Fruit fly (Drosophila melanogaster) whole organism, prepupa: ENCODE measurements around the gene CG31798.
A peak's percentile ranks its signal among the peaks of the same experiment; 100 is the strongest.

ENCODE experiments used
- CG10631 ChIP-seq: fragments of 200-800 bp; sonication (Bioruptor generic); optimal IDR thresholded peaks from 2 replicates; lab custom pipeline; 2016; ENCODE audit warnings: missing biosample characterization, missing genetic modification characterization
- CG10669 ChIP-seq: fragments of 200-800 bp; sonication (Bioruptor generic); optimal IDR thresholded peaks from 3 replicates; lab custom pipeline; 2018; ENCODE audit warnings: missing biosample characterization, mild to moderate bottlenecking, missing genetic modification characterization, moderate library complexity
- CG11294 ChIP-seq: fragments of 200-800 bp; sonication (Bioruptor generic); IDR thresholded peaks from 2 replicates; pipeline ENCODE4 v1.3.6; 2022; ENCODE audit warnings: missing biosample characterization, missing genetic modification characterization
- CG11762 ChIP-seq: fragments of 200-800 bp; sonication (Bioruptor generic); optimal IDR thresholded peaks from 3 replicates; lab custom pipeline; 2016; ENCODE audit warnings: missing biosample characterization, missing genetic modification characterization; ENCODE audit not compliant: insufficient read depth
- CG1621 ChIP-seq: fragments of 200-800 bp; sonication (Bioruptor generic); optimal IDR thresholded peaks from 3 replicates; lab custom pipeline; 2018; ENCODE audit warnings: missing biosample characterization, mild to moderate bottlenecking, missing genetic modification characterization
- CG3032 ChIP-seq: fragments of 200-800 bp; optimal IDR thresholded peaks from 2 replicates; lab custom pipeline; 2019; ENCODE audit warnings: missing biosample characterization, mild to moderate bottlenecking, missing genetic modification characterization, moderate library complexity
- CG31627 ChIP-seq: fragments of 200-800 bp; sonication (Bioruptor generic); optimal IDR thresholded peaks from 3 replicates; lab custom pipeline; 2016; ENCODE audit warnings: missing biosample characterization, missing genetic modification characterization
- CG32006 ChIP-seq: fragments of 200-800 bp; sonication (Bioruptor generic); optimal IDR thresholded peaks from 3 replicates; lab custom pipeline; 2017; ENCODE audit warnings: missing biosample characterization, mild to moderate bottlenecking, missing genetic modification characterization
- CG3919 ChIP-seq: fragments of 200-800 bp; sonication (Bioruptor generic); optimal IDR thresholded peaks from 3 replicates; lab custom pipeline; 2016; ENCODE audit warnings: missing biosample characterization, missing genetic modification characterization
- CG4318 ChIP-seq: fragments of 200-800 bp; sonication (Bioruptor generic); optimal IDR thresholded peaks from 3 replicates; lab custom pipeline; 2017; ENCODE audit warnings: missing biosample characterization, mild to moderate bottlenecking, missing genetic modification characterization
- CG6163 ChIP-seq: fragments of 200-800 bp; sonication (Bioruptor generic); IDR thresholded peaks from 3 replicates; pipeline ENCODE4 v1.3.6; 2022; ENCODE audit warnings: missing biosample characterization, missing genetic modification characterization
- CG6276 ChIP-seq: fragments of 200-800 bp; sonication (Bioruptor generic); optimal IDR thresholded peaks from 2 replicates; lab custom pipeline; 2017; ENCODE audit warnings: missing biosample characterization, mild to moderate bottlenecking, missing genetic modification characterization
- CG6792 ChIP-seq: fragments of 200-800 bp; sonication (Bioruptor generic); optimal IDR thresholded peaks from 3 replicates; lab custom pipeline; 2016; ENCODE audit warnings: missing biosample characterization, missing genetic modification characterization
- CG6808 ChIP-seq: fragments of 200-800 bp; sonication (Bioruptor generic); optimal IDR thresholded peaks from 3 replicates; lab custom pipeline; 2017; ENCODE audit warnings: missing biosample characterization, missing genetic modification characterization, mild to moderate bottlenecking, moderate library complexity, missing genetic modification reagents
- CG6854 ChIP-seq: fragments of 200-800 bp; sonication (Bioruptor generic); optimal IDR thresholded peaks from 2 replicates; lab custom pipeline; 2017; ENCODE audit warnings: missing biosample characterization, mild to moderate bottlenecking, missing genetic modification characterization
- CG7368 ChIP-seq: fragments of 200-800 bp; sonication (Bioruptor generic); optimal IDR thresholded peaks from 3 replicates; lab custom pipeline; 2016; ENCODE audit warnings: missing biosample characterization, missing genetic modification characterization
- CG8119 ChIP-seq: fragments of 200-800 bp; sonication (Bioruptor generic); IDR thresholded peaks from 3 replicates; pipeline ENCODE4 v1.3.6; 2022; ENCODE audit warnings: missing biosample characterization, missing genetic modification characterization
- CG8319 ChIP-seq: fragments of 200-800 bp; sonication (Bioruptor generic); optimal IDR thresholded peaks from 3 replicates; lab custom pipeline; 2016; ENCODE audit warnings: missing biosample characterization, missing genetic modification characterization
- CG8632 ChIP-seq: fragments of 200-800 bp; sonication (Bioruptor generic); optimal IDR thresholded peaks from 3 replicates; lab custom pipeline; 2016; ENCODE audit warnings: missing biosample characterization, missing genetic modification characterization
- CG9139 ChIP-seq: fragments of 200-800 bp; sonication (Bioruptor generic); optimal IDR thresholded peaks from 3 replicates; lab custom pipeline; 2017; ENCODE audit warnings: missing biosample characterization, mild to moderate bottlenecking, missing genetic modification characterization
- Eip75B ChIP-seq: fragments of 200-800 bp; sonication (Bioruptor generic); optimal IDR thresholded peaks from 3 replicates; lab custom pipeline; 2016; ENCODE audit warnings: missing biosample characterization, missing genetic modification characterization
- Gug ChIP-seq: fragments of 200-800 bp; sonication (Bioruptor generic); IDR thresholded peaks from 2 replicates; pipeline ENCODE4 v1.3.6; 2022; ENCODE audit warnings: missing biosample characterization, missing genetic modification characterization
- Hr39 ChIP-seq: fragments of 200-800 bp; sonication (Bioruptor generic); optimal IDR thresholded peaks from 2 replicates; lab custom pipeline; 2016; ENCODE audit warnings: missing biosample characterization, missing genetic modification characterization
- Hr4 ChIP-seq: fragments of 200-800 bp; sonication (Bioruptor generic); optimal IDR thresholded peaks from 3 replicates; lab custom pipeline; 2016; ENCODE audit warnings: missing biosample characterization, missing genetic modification characterization
- OdsH ChIP-seq: fragments of 200-800 bp; sonication (Bioruptor generic); optimal IDR thresholded peaks from 3 replicates; lab custom pipeline; 2016; ENCODE audit warnings: missing biosample characterization, missing genetic modification characterization
- Smox ChIP-seq: fragments of 200-800 bp; sonication (Bioruptor generic); optimal IDR thresholded peaks from 3 replicates; lab custom pipeline; 2016; ENCODE audit warnings: missing biosample characterization, missing genetic modification characterization
- Sox102F ChIP-seq: fragments of 200-800 bp; sonication (Bioruptor generic); optimal IDR thresholded peaks from 2 replicates; lab custom pipeline; 2016; ENCODE audit warnings: missing biosample characterization, mild to moderate bottlenecking, missing genetic modification characterization
- Sox14 ChIP-seq: fragments of 200-800 bp; sonication (Bioruptor generic); optimal IDR thresholded peaks from 3 replicates; lab custom pipeline; 2016; ENCODE audit warnings: missing biosample characterization, missing genetic modification characterization
- Sox15 ChIP-seq: fragments of 200-800 bp; sonication (Bioruptor generic); optimal IDR thresholded peaks from 3 replicates; lab custom pipeline; 2016; ENCODE audit warnings: missing biosample characterization, missing genetic modification characterization
- achi ChIP-seq: fragments of 200-800 bp; sonication (Bioruptor generic); optimal IDR thresholded peaks from 3 replicates; lab custom pipeline; 2016; ENCODE audit warnings: missing biosample characterization, missing genetic modification characterization
- dac ChIP-seq: fragments of 200-800 bp; sonication (Bioruptor generic); optimal IDR thresholded peaks from 2 replicates; lab custom pipeline; 2017; ENCODE audit warnings: missing biosample characterization, mild to moderate bottlenecking, missing genetic modification characterization
- dsx ChIP-seq: fragments of 200-800 bp; optimal IDR thresholded peaks from 3 replicates; lab custom pipeline; 2019; ENCODE audit warnings: missing biosample characterization, mild to moderate bottlenecking, missing genetic modification characterization, moderate library complexity; ENCODE audit not compliant: poor library complexity, severe bottlenecking
- eg ChIP-seq: fragments of 200-800 bp; sonication (Bioruptor generic); IDR thresholded peaks from 3 replicates; pipeline ENCODE4 v1.3.6; 2022; ENCODE audit warnings: missing biosample characterization, missing genetic modification characterization
- esn ChIP-seq: fragments of 200-800 bp; sonication (Bioruptor generic); optimal IDR thresholded peaks from 2 replicates; lab custom pipeline; 2016; ENCODE audit warnings: missing biosample characterization, mild to moderate bottlenecking, missing genetic modification characterization, moderate library complexity
- fd59A ChIP-seq: fragments of 200-800 bp; sonication (Bioruptor generic); optimal IDR thresholded peaks from 2 replicates; lab custom pipeline; 2017; ENCODE audit warnings: missing biosample characterization, mild to moderate bottlenecking, missing genetic modification characterization, missing genetic modification reagents
- fkh ChIP-seq: fragments of 200-800 bp; sonication (Bioruptor generic); optimal IDR thresholded peaks from 3 replicates; lab custom pipeline; 2017; ENCODE audit warnings: missing biosample characterization, mild to moderate bottlenecking, missing genetic modification characterization, moderate library complexity
- lz ChIP-seq: fragments of 200-800 bp; sonication (Bioruptor generic); optimal IDR thresholded peaks from 3 replicates; lab custom pipeline; 2016; ENCODE audit warnings: missing biosample characterization, missing genetic modification characterization
- net ChIP-seq: fragments of 200-800 bp; sonication (Bioruptor generic); optimal IDR thresholded peaks from 3 replicates; lab custom pipeline; 2016; ENCODE audit warnings: missing biosample characterization, missing genetic modification characterization
- pdm3 ChIP-seq: fragments of 200-800 bp; sonication (Bioruptor generic); optimal IDR thresholded peaks from 3 replicates; lab custom pipeline; 2016; ENCODE audit warnings: missing biosample characterization, missing genetic modification characterization
- salr ChIP-seq, 2 experiments: fragments of 200-800 bp; sonication (Bioruptor generic); optimal IDR thresholded peaks; 3 replicates each; lab custom pipeline; 2016 to 2018; ENCODE audit warnings: missing biosample characterization in 2 of 2, missing genetic modification characterization in 2 of 2, mild to moderate bottlenecking in 1 of 2
- spab ChIP-seq: fragments of 200-800 bp; sonication (Bioruptor generic); optimal IDR thresholded peaks from 2 replicates; lab custom pipeline; 2017; ENCODE audit warnings: missing biosample characterization, mild to moderate bottlenecking, missing genetic modification characterization, missing genetic modification reagents
- ss ChIP-seq, 2 experiments: fragments of 200-800 bp; sonication (Bioruptor generic); optimal IDR thresholded peaks; 2 replicates in 1 of 2; 3 replicates in 1 of 2; lab custom pipeline; 2017 to 2018; ENCODE audit warnings: mild to moderate bottlenecking in 2 of 2, missing biosample characterization in 2 of 2, missing genetic modification characterization in 2 of 2, moderate library complexity in 1 of 2
- svp ChIP-seq: fragments of 200-800 bp; sonication (Bioruptor generic); peaks from one replicate; lab custom pipeline; 2016; ENCODE audit warnings: missing biosample characterization, missing genetic modification characterization
- topi ChIP-seq: fragments of 200-800 bp; sonication (Bioruptor generic); optimal IDR thresholded peaks from 3 replicates; lab custom pipeline; 2016; ENCODE audit warnings: missing biosample characterization, missing genetic modification characterization

Gene CG31798

DNA sequence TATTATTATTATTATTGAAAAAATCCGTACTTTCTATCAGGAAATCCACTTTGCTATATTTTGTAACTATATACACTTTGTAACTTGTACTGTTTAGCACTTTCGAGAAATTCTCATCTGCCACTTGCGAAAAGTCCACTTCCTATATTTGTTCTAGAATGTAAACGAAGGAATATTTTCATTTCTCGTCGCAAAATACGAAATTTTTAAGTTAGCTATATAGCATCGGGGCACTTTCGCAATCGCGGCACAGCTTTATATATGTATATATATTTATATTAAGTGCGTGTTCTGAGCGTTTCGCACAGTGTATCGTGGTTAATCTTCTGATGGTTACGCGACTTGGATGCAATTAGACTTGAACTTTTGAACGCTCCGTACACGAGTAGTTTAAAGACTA is 47.8 kb downstream of the CG31798 start, which contains the start of gene RanGAP (continued):
- 0 out of 3 replicates have a peak, but pooled peaks have one; percentile 39 for TF ChIP-seq eg (GFP tag; lab: Robert Waterston, UW)
- no peak for TF ChIP-seq CG9139 (GFP tag; lab: Kevin White, UChicago)
- no peak for TF ChIP-seq Sox102F (GFP tag; lab: Kevin White, UChicago)
- no peak for TF ChIP-seq pdm3
- no peak for TF ChIP-seq CG8119 (GFP tag; lab: Robert Waterston, UW)
- peak; percentile 18 for TF ChIP-seq net (GFP tag; lab: Kevin White, UChicago)
- peak; percentile 60 for TF ChIP-seq CG6276 (GFP tag; lab: Kevin White, UChicago)
- no peak for TF ChIP-seq CG7368 (GFP tag; lab: Kevin White, UChicago)
- no peak for TF ChIP-seq Smox (GFP tag; lab: Kevin White, UChicago)
- no peak for TF ChIP-seq CG8319 (GFP tag; lab: Kevin White, UChicago)
- TF ChIP-seq CG3919 (GFP tag; lab: Kevin White, UChicago), result no peak
- no peak for TF ChIP-seq Eip75B
- TF ChIP-seq dac (GFP tag; lab: Kevin White, UChicago), result no peak
- no peak for TF ChIP-seq lz (GFP tag; lab: Kevin White, UChicago)
- TF ChIP-seq achi (GFP tag; lab: Kevin White, UChicago), result no peak
- no peak for TF ChIP-seq topi (GFP tag; lab: Kevin White, UChicago)
- TF ChIP-seq CG8632 (GFP tag; lab: Kevin White, UChicago), result no peak
- peak; percentile 27; the same call in 1 of the 2 replicates for TF ChIP-seq CG11294 (GFP tag; lab: Robert Waterston, UW)
- TF ChIP-seq spab (GFP tag; lab: Kevin White, UChicago), result no peak
- no peak for TF ChIP-seq ss (GFP tag; optimal IDR thresholded peaks at IDR 0.05; lab: Kevin White, UChicago)

DNA sequence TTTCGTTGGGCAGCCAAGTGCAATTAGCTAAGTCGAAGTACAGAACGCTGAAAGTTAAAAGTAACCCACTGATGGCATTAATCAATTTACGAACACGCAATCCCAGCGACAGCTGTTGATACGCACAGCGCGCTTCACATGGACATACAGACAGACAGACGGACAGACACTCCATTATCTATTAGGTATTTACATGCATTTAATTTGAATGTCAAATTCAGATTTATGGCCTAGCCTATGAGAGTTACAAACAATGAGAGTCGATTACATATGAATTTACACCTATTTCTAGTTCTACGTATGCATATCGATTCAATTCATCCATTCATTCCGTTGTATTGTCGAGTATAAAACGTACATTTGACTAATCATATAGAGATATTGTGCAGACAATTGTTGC is 48.7 kb downstream of the CG31798 start, which contains the start of gene CG10237:
CG10237 (minus strand) TSS at position 101 of the 400 bp plus-strand sequence.
- no peak for TF ChIP-seq CG8119 (GFP tag; lab: Robert Waterston, UW)
- TF ChIP-seq, all 60 proteins: peak for 0

DNA sequence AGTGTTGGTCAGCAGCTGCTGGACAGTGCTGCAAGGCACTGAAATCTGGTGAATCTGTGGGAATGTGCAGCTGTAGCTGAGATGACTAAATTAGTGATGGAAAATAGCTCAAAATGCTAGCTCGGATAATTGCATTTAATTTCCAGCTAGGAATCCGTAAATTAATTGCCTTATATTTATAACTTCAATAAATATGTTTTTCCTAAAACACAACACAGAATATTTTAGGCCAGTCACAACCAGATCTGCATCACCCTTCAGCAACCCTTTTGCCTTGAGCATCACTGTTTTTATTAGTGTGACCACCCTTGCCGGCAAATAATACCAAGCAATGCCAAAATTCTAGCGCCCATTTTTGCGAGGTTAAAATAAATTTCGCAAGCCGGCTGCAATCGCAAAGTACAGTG is 50.8 kb downstream of the CG31798 start, which contains the start of gene Hs2st:
Hs2st (minus strand) TSS at position 17 of the 407 bp plus-strand sequence.
- no peak for TF ChIP-seq fkh (GFP tag; lab: Kevin White, UChicago)
- TF ChIP-seq CG6854 (GFP tag; lab: Kevin White, UChicago), result peak; percentile 46
- peak; percentile 86 for TF ChIP-seq eg (GFP tag; lab: Robert Waterston, UW)
- peak; percentile 89 for TF ChIP-seq Gug (GFP tag; lab: Robert Waterston, UW)
- TF ChIP-seq dsx (GFP tag; lab: Kevin White, UChicago), result peak; percentile 75
- TF ChIP-seq CG4318 (GFP tag; lab: Kevin White, UChicago), result peak; percentile 81
- TF ChIP-seq CG8119 (GFP tag; lab: Robert Waterston, UW), result peak; percentile 77; the same call in 2 of the 3 replicates
- peak; percentile 96 for TF ChIP-seq lz (GFP tag; lab: Kevin White, UChicago)
- peak; percentile 93 for TF ChIP-seq Sox14 (GFP tag; lab: Kevin White, UChicago)
- TF ChIP-seq CG32006 (GFP tag; lab: Kevin White, UChicago), result peak; percentile 90
- TF ChIP-seq topi (GFP tag; lab: Kevin White, UChicago), result peak; percentile 94
- TF ChIP-seq ss (GFP tag; optimal IDR thresholded peaks at IDR 0.05; lab: Kevin White, UChicago), result peak; percentile 67 to 84
- peak; percentile 91 for TF ChIP-seq CG6792 (GFP tag; lab: Kevin White, UChicago)
- TF ChIP-seq net (GFP tag; lab: Kevin White, UChicago), result peak; percentile 81
- TF ChIP-seq CG1621, result peak; percentile 77
- TF ChIP-seq esn (GFP tag; lab: Kevin White, UChicago), result peak; percentile 95
- TF ChIP-seq Smox (GFP tag; lab: Kevin White, UChicago), result peak; percentile 92
- peak; percentile 81 for TF ChIP-seq fd59A (GFP tag; lab: Kevin White, UChicago)
- peak; percentile 93 for TF ChIP-seq Eip75B
- peak; percentile 96 for TF ChIP-seq Sox15 (GFP tag; lab: Kevin White, UChicago)
- TF ChIP-seq CG10631 (GFP tag; lab: Kevin White, UChicago), result peak; percentile 95
- TF ChIP-seq CG9139 (GFP tag; lab: Kevin White, UChicago), result no peak
- TF ChIP-seq Hr4 (GFP tag; lab: Kevin White, UChicago), result peak; percentile 95
- peak; percentile 97 for TF ChIP-seq Hr39 (GFP tag; lab: Kevin White, UChicago)
- peak; percentile 89 for TF ChIP-seq CG8319 (GFP tag; lab: Kevin White, UChicago)
- peak; percentile 81 for TF ChIP-seq CG10669
- peak; percentile 95 for TF ChIP-seq pdm3
- TF ChIP-seq dac (GFP tag; lab: Kevin White, UChicago), result peak; percentile 84
- TF ChIP-seq svp, result peak; percentile 98
- peak; percentile 98 for TF ChIP-seq CG31627
- peak; percentile 77 to 81 for TF ChIP-seq salr (GFP tag; optimal IDR thresholded peaks at IDR 0.05; lab: Kevin White, UChicago)
- TF ChIP-seq CG6163 (GFP tag; lab: Robert Waterston, UW), result peak; percentile 88
- TF ChIP-seq CG6808 (GFP tag; lab: Kevin White, UChicago), result peak; percentile 81
- TF ChIP-seq achi (GFP tag; lab: Kevin White, UChicago), result peak; percentile 92
- TF ChIP-seq OdsH (GFP tag; lab: Kevin White, UChicago), result peak; percentile 96
- peak; percentile 92 for TF ChIP-seq CG3919 (GFP tag; lab: Kevin White, UChicago)
- peak; percentile 84 for TF ChIP-seq CG11762 (GFP tag; lab: Kevin White, UChicago)
- TF ChIP-seq CG3032, result peak; percentile 91
